Fruit fly (Drosophila melanogaster) whole organism, prepupa: ENCODE measurements around the gene Taf4.

Experiments
- CG1621 ChIP-seq: fragments of 200-800 bp; sonication (Bioruptor generic); optimal IDR thresholded peaks from 3 replicates; lab custom pipeline; 2018; ENCODE audit warnings: missing biosample characterization, mild to moderate bottlenecking, missing genetic modification characterization
- CG32006 ChIP-seq: fragments of 200-800 bp; sonication (Bioruptor generic); optimal IDR thresholded peaks from 3 replicates; lab custom pipeline; 2017; ENCODE audit warnings: missing biosample characterization, mild to moderate bottlenecking, missing genetic modification characterization
- CG3919 ChIP-seq: fragments of 200-800 bp; sonication (Bioruptor generic); optimal IDR thresholded peaks from 3 replicates; lab custom pipeline; 2016; ENCODE audit warnings: missing biosample characterization, missing genetic modification characterization
- CG4318 ChIP-seq: fragments of 200-800 bp; sonication (Bioruptor generic); optimal IDR thresholded peaks from 3 replicates; lab custom pipeline; 2017; ENCODE audit warnings: missing biosample characterization, mild to moderate bottlenecking, missing genetic modification characterization
- CG6792 ChIP-seq: fragments of 200-800 bp; sonication (Bioruptor generic); optimal IDR thresholded peaks from 3 replicates; lab custom pipeline; 2016; ENCODE audit warnings: missing biosample characterization, missing genetic modification characterization
- CG6808 ChIP-seq: fragments of 200-800 bp; sonication (Bioruptor generic); optimal IDR thresholded peaks from 3 replicates; lab custom pipeline; 2017; ENCODE audit warnings: missing biosample characterization, missing genetic modification characterization, mild to moderate bottlenecking, moderate library complexity, missing genetic modification reagents
- CG8319 ChIP-seq: fragments of 200-800 bp; sonication (Bioruptor generic); optimal IDR thresholded peaks from 3 replicates; lab custom pipeline; 2016; ENCODE audit warnings: missing biosample characterization, missing genetic modification characterization
- CG8632 ChIP-seq: fragments of 200-800 bp; sonication (Bioruptor generic); optimal IDR thresholded peaks from 3 replicates; lab custom pipeline; 2016; ENCODE audit warnings: missing biosample characterization, missing genetic modification characterization
- Eip78C ChIP-seq: fragments of 200-800 bp; sonication (Bioruptor generic); peaks from one replicate; lab custom pipeline; 2016; ENCODE audit warnings: missing biosample characterization, missing genetic modification characterization
- Ets96B ChIP-seq: fragments of 200-800 bp; optimal IDR thresholded peaks from 2 replicates; lab custom pipeline; 2019; ENCODE audit warnings: missing biosample characterization, mild to moderate bottlenecking, missing genetic modification characterization, moderate library complexity
- Hr4 ChIP-seq: fragments of 200-800 bp; sonication (Bioruptor generic); optimal IDR thresholded peaks from 3 replicates; lab custom pipeline; 2016; ENCODE audit warnings: missing biosample characterization, missing genetic modification characterization
- OdsH ChIP-seq: fragments of 200-800 bp; sonication (Bioruptor generic); optimal IDR thresholded peaks from 3 replicates; lab custom pipeline; 2016; ENCODE audit warnings: missing biosample characterization, missing genetic modification characterization
- Sox102F ChIP-seq: fragments of 200-800 bp; sonication (Bioruptor generic); optimal IDR thresholded peaks from 2 replicates; lab custom pipeline; 2016; ENCODE audit warnings: missing biosample characterization, mild to moderate bottlenecking, missing genetic modification characterization
- cyc ChIP-seq: fragments of 200-800 bp; sonication (Bioruptor generic); optimal IDR thresholded peaks from 3 replicates; lab custom pipeline; 2016; ENCODE audit warnings: missing biosample characterization, missing genetic modification characterization
- eg ChIP-seq: fragments of 200-800 bp; sonication (Bioruptor generic); IDR thresholded peaks from 3 replicates; pipeline ENCODE4 v1.3.6; 2022; ENCODE audit warnings: missing biosample characterization, missing genetic modification characterization
- esn ChIP-seq: fragments of 200-800 bp; sonication (Bioruptor generic); optimal IDR thresholded peaks from 2 replicates; lab custom pipeline; 2016; ENCODE audit warnings: missing biosample characterization, mild to moderate bottlenecking, missing genetic modification characterization, moderate library complexity
- fd85E ChIP-seq: fragments of 200-800 bp; sonication (Bioruptor generic); optimal IDR thresholded peaks from 3 replicates; lab custom pipeline; 2016; ENCODE audit warnings: missing biosample characterization, missing genetic modification characterization
- lz ChIP-seq: fragments of 200-800 bp; sonication (Bioruptor generic); optimal IDR thresholded peaks from 3 replicates; lab custom pipeline; 2016; ENCODE audit warnings: missing biosample characterization, missing genetic modification characterization
- pdm3 ChIP-seq: fragments of 200-800 bp; sonication (Bioruptor generic); optimal IDR thresholded peaks from 3 replicates; lab custom pipeline; 2016; ENCODE audit warnings: missing biosample characterization, missing genetic modification characterization

The Taf4 gene

dm6 chr3L:16168503-16169189 is 55.6 kb downstream of the Taf4 start (continued):
- no peak for TF ChIP-seq lz (GFP tag; lab: Kevin White, UChicago)
- TF ChIP-seq eg: no peak
- TF ChIP-seq cyc (GFP tag; lab: Kevin White, UChicago): no peak
- TF ChIP-seq fd85E (GFP tag; lab: Kevin White, UChicago): no peak
- TF ChIP-seq CG3919 (GFP tag; lab: Kevin White, UChicago): peak; percentile 46
- TF ChIP-seq OdsH (GFP tag; lab: Kevin White, UChicago): peak; percentile 23
- no peak for TF ChIP-seq Hr4 (GFP tag; lab: Kevin White, UChicago)
- TF ChIP-seq CG8632 (GFP tag; lab: Kevin White, UChicago): no peak
- no peak for TF ChIP-seq CG4318 (GFP tag; lab: Kevin White, UChicago)
- TF ChIP-seq Eip78C (GFP tag; lab: Kevin White, UChicago): peak; percentile 46
- TF ChIP-seq CG1621 (tag; lab: Kevin White, UChicago): no peak
- no peak for TF ChIP-seq Sox102F
- no peak for TF ChIP-seq CG8319 (GFP tag; lab: Kevin White, UChicago)
- peak; percentile 46 for TF ChIP-seq CG32006
- no peak for TF ChIP-seq esn (GFP tag; lab: Kevin White, UChicago)

dm6 chr3L:16170006-16170405 is 57.0 kb downstream of the Taf4 start, which contains the start of gene CG33796:
TSS of gene CG33796 (minus strand) at chr3L:16170106.
- TF ChIP-seq lz (GFP tag; lab: Kevin White, UChicago): no peak
- no peak for TF ChIP-seq Eip78C (GFP tag; lab: Kevin White, UChicago)
- no peak for TF ChIP-seq pdm3 (GFP tag; lab: Kevin White, UChicago)
- no peak for TF ChIP-seq Ets96B (tag; lab: Kevin White, UChicago)
- no peak for TF ChIP-seq CG6808 (GFP tag; lab: Kevin White, UChicago)
- no peak for TF ChIP-seq CG6792 (GFP tag; lab: Kevin White, UChicago)
